Worm (Caenorhabditis elegans): ENCODE data around the gene F32B6.4.

Gene F32B6.4

ce11 chrIV:9916224-9916623, 24.4 kb upstream of the F32B6.4 start, which contains the start of gene bed-3:
TSS of gene bed-3 (plus strand) at chrIV:9916524.
- TF ChIP-seq Y22D7AL.16 (tag; optimal IDR thresholded peaks at IDR 0.05) (no peak), ceh-9 (tag; optimal IDR thresholded peaks at IDR 0.05) (no peak), ceh-45 (GFP tag; IDR thresholded peaks at IDR 0.05) (no peak), C08G9.2 (tag; optimal IDR thresholded peaks at IDR 0.05) (no peak), ceh-19 (GFP tag; optimal IDR thresholded peaks at IDR 0.05) (no peak), dve-1 (tag; optimal IDR thresholded peaks at IDR 0.05) (no peak), ceh-48 (tag; optimal IDR thresholded peaks at IDR 0.05) (no peak), eyg-1 (tag; optimal IDR thresholded peaks at IDR 0.05) (no peak), hlh-13 (GFP tag; optimal IDR thresholded peaks at IDR 0.05) (no peak), ceh-14 (tag; optimal IDR thresholded peaks at IDR 0.05) (no peak)

ce11 chrIV:9915128-9915527, 23.3 kb upstream of the F32B6.4 start:
- no peak for TF ChIP-seq ahr-1 (tag; optimal IDR thresholded peaks at IDR 0.05)
- TF ChIP-seq ceh-31 (tag; optimal IDR thresholded peaks at IDR 0.05): no peak
- no peak for TF ChIP-seq ama-1 (optimal IDR thresholded peaks at IDR 0.05)
- no peak for TF ChIP-seq ceh-14 (tag; optimal IDR thresholded peaks at IDR 0.05)
- TF ChIP-seq npax-4 (tag; optimal IDR thresholded peaks at IDR 0.05): no peak
- no peak for TF ChIP-seq unc-55 (GFP tag; optimal IDR thresholded peaks at IDR 0.05)
- no peak for TF ChIP-seq pax-1 (tag; optimal IDR thresholded peaks at IDR 0.05)
- no peak for TF ChIP-seq hlh-6 (tag; optimal IDR thresholded peaks at IDR 0.05)

- TF ChIP-seq npax-4 (tag; optimal IDR thresholded peaks at IDR 0.05) (no peak), syd-9 (tag; optimal IDR thresholded peaks at IDR 0.05) (no peak), elt-4 (tag; optimal IDR thresholded peaks at IDR 0.05) (no peak), madf-2 (tag; optimal IDR thresholded peaks at IDR 0.05) (no peak), fkh-10 (GFP tag; optimal IDR thresholded peaks at IDR 0.05) (no peak), ceh-24 (tag; optimal IDR thresholded peaks at IDR 0.05) (no peak), odd-2 (tag; optimal IDR thresholded peaks at IDR 0.05) (no peak), ceh-14 (tag; optimal IDR thresholded peaks at IDR 0.05) (no peak), nhr-11 (tag; optimal IDR thresholded peaks at IDR 0.05) (no peak), ceh-30 (tag; optimal IDR thresholded peaks at IDR 0.05) (no peak), tbx-7 (tag; optimal IDR thresholded peaks at IDR 0.05) (no peak), hlh-6 (tag; optimal IDR thresholded peaks at IDR 0.05) (no peak), hlh-15 (tag; optimal IDR thresholded peaks at IDR 0.05) (no peak), sox-2 (GFP tag; IDR thresholded peaks at IDR 0.05) (no peak), C38D4.7 (GFP tag; optimal IDR thresholded peaks at IDR 0.05) (no peak), nfya-1 (tag; optimal IDR thresholded peaks at IDR 0.05) (no peak)
These were observed 21.2 kb upstream of the F32B6.4 start for ce11 chrIV:9913064-9913463.

- TF ChIP-seq hlh-15 (tag; optimal IDR thresholded peaks at IDR 0.05) (no peak), syd-9 (tag; optimal IDR thresholded peaks at IDR 0.05) (no peak), ztf-16 (tag; optimal IDR thresholded peaks at IDR 0.05) (no peak), unc-86 (tag; optimal IDR thresholded peaks at IDR 0.05) (no peak), ceh-34 (tag; optimal IDR thresholded peaks at IDR 0.05) (no peak), ttx-3 (tag; optimal IDR thresholded peaks at IDR 0.05) (no peak), eyg-1 (tag; optimal IDR thresholded peaks at IDR 0.05) (no peak), ahr-1 (tag; optimal IDR thresholded peaks at IDR 0.05) (no peak), pros-1 (tag; optimal IDR thresholded peaks at IDR 0.05) (no peak), hlh-8 (tag; optimal IDR thresholded peaks at IDR 0.05) (no peak), T23F11.4 (GFP tag; optimal IDR thresholded peaks at IDR 0.05) (no peak), sox-4 (tag; optimal IDR thresholded peaks at IDR 0.05) (no peak), pat-9 (tag; optimal IDR thresholded peaks at IDR 0.05) (no peak), unc-3 (GFP tag; conservative IDR thresholded peaks at IDR 0.05) (no peak), unc-3 (tag; optimal IDR thresholded peaks at IDR 0.05) (no peak), ceh-6 (GFP tag; optimal IDR thresholded peaks at IDR 0.05) (no peak), elt-4 (tag; optimal IDR thresholded peaks at IDR 0.05) (no peak), K09A11.1 (tag; optimal IDR thresholded peaks at IDR 0.05; ENCODE audit: insufficient read depth) (no peak), nfya-1 (tag; optimal IDR thresholded peaks at IDR 0.05) (no peak), ref-2 (tag; optimal IDR thresholded peaks at IDR 0.05) (no peak), madf-2 (tag; optimal IDR thresholded peaks at IDR 0.05) (no peak)
These were observed 11.8 kb upstream of the F32B6.4 start, which contains the start of gene best-13 for ce11 chrIV:9903608-9904007. TSS of gene best-13 (plus strand) at chrIV:9903908.
